Worm (Caenorhabditis elegans): ENCODE data around the gene C15C8.7.

Gene C15C8.7

DNA sequence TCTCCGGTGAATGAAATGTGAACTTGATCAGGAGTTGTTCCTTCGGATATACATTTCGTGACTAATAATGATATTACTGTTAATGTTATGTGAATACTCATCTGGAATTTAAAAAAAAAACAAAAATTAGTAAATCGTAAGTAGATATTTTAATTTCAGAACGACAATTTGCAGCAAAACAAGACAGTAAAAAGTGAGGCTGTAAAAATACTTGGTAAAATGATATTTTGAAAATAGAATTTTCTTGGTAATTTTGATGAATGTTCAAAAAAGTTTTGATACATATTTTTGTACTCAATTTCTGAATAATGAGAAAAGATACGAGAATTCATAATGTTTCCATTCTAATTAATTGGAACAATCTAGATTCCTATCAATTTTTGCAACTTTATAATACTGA lies 14.8 kb upstream of the C15C8.7 start, which contains the start of gene papl-1:
papl-1 (minus strand) TSS at position 101 of the 400 bp plus-strand sequence.
- TF ChIP-seq egl-27 (tag; optimal IDR thresholded peaks at IDR 0.05) = no peak
- no peak for TF ChIP-seq ztf-4 (tag; optimal IDR thresholded peaks at IDR 0.05)
- no peak for TF ChIP-seq nhr-21 (tag; optimal IDR thresholded peaks at IDR 0.05)
- no peak for TF ChIP-seq nhr-237 (tag; optimal IDR thresholded peaks at IDR 0.05)
- TF ChIP-seq alr-1 (tag; optimal IDR thresholded peaks at IDR 0.05) = no peak
- no peak for TF ChIP-seq ama-1 (optimal IDR thresholded peaks at IDR 0.05)
- no peak for TF ChIP-seq nhr-6 (tag; optimal IDR thresholded peaks at IDR 0.05)
- no peak for TF ChIP-seq ceh-82 (tag; optimal IDR thresholded peaks at IDR 0.05)

DNA sequence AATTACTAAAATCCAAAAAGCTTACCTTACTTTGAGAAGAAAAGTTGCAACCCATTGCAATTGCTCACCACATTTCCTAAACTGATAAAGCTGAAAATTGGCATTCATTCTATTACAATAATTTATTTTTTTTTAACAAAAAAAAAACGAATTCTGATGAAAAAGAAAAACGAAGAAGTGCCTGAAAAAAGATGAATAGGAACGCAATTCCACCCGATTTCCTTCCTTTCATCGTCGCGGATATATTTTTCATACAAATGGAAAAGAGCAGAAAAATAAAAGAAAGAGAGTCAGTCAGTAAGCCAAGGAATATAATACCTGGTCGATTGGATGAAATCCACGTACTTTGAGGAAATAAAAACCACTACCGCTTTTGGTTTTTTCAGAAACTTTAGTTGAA lies 10.0 kb upstream of the C15C8.7 start, which contains the start of gene gpa-13:
gpa-13 (minus strand) TSS at position 101 of the 400 bp plus-strand sequence.
- no peak for TF ChIP-seq sma-3 (GFP tag; optimal IDR thresholded peaks at IDR 0.05)
- TF ChIP-seq R02D3.7 (tag; optimal IDR thresholded peaks at IDR 0.05) = no peak
- TF ChIP-seq ceh-16 (tag; optimal IDR thresholded peaks at IDR 0.05) = no peak
- no peak for TF ChIP-seq blmp-1 (tag; optimal IDR thresholded peaks at IDR 0.05; ENCODE audit: insufficient read depth)
- no peak for TF ChIP-seq peb-1 (tag; optimal IDR thresholded peaks at IDR 0.05)
- TF ChIP-seq egl-27 (tag; optimal IDR thresholded peaks at IDR 0.05) = no peak
- no peak for TF ChIP-seq sma-9 (GFP tag; optimal IDR thresholded peaks at IDR 0.05)
- TF ChIP-seq sma-9 (tag; optimal IDR thresholded peaks at IDR 0.05) = no peak
- TF ChIP-seq alr-1 (tag; optimal IDR thresholded peaks at IDR 0.05) = no peak
- no peak for TF ChIP-seq nhr-11 (tag; optimal IDR thresholded peaks at IDR 0.05)
- no peak for TF ChIP-seq fos-1 (tag; optimal IDR thresholded peaks at IDR 0.05)
- no peak for TF ChIP-seq mbf-1 (tag; optimal IDR thresholded peaks at IDR 0.05)
- TF ChIP-seq snpc-4 (tag; optimal IDR thresholded peaks at IDR 0.05) = no peak
- no peak for TF ChIP-seq aly-2 (tag; optimal IDR thresholded peaks at IDR 0.05)
- TF ChIP-seq unc-39 (tag; optimal IDR thresholded peaks at IDR 0.05) = no peak
- TF ChIP-seq nhr-77 (tag; optimal IDR thresholded peaks at IDR 0.05) = no peak
- TF ChIP-seq mab-5 (tag; optimal IDR thresholded peaks at IDR 0.05) = no peak

DNA sequence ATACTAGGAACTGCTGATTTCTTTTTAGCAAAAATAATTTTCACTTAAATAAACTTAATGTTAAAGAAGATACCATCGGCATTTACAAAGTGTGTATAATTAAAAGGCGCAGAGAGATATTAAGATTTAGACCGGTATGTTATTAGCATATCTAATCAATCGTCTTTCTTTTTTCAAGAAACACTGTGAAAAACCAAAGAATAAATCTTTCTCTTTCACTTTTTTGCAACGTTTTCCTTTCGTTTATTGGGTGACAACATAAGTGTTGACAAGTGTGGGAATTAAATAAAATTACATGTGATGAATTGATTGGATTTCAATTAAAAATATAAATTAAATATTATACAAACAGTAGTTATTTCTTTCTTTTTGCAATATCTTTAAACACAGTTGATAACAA lies 7.6 kb upstream of the C15C8.7 start, which contains the start of gene C15C8.8:
C15C8.8 (minus strand) TSS at position 101 of the 400 bp plus-strand sequence.
- TF ChIP-seq ZK546.5 (tag; optimal IDR thresholded peaks at IDR 0.05) (no peak), sma-9 (GFP tag; optimal IDR thresholded peaks at IDR 0.05) (no peak), sma-9 (tag; optimal IDR thresholded peaks at IDR 0.05) (no peak), sma-3 (GFP tag; optimal IDR thresholded peaks at IDR 0.05) (no peak), gmeb-1 (tag; optimal IDR thresholded peaks at IDR 0.05) (no peak), blmp-1 (tag; optimal IDR thresholded peaks at IDR 0.05; ENCODE audit: insufficient read depth) (no peak), nhr-10 (tag; optimal IDR thresholded peaks at IDR 0.05) (no peak), crh-2 (tag; optimal IDR thresholded peaks at IDR 0.05) (no peak)

- TF ChIP-seq ceh-82 (tag; optimal IDR thresholded peaks at IDR 0.05) = no peak
- TF ChIP-seq dmd-4 (tag; optimal IDR thresholded peaks at IDR 0.05) = no peak
- TF ChIP-seq lin-13 (GFP tag; optimal IDR thresholded peaks at IDR 0.05) = no peak
- no peak for TF ChIP-seq elt-1 (tag; optimal IDR thresholded peaks at IDR 0.05)
- TF ChIP-seq lin-39 (tag; optimal IDR thresholded peaks at IDR 0.05) = no peak
- TF ChIP-seq mbf-1 (tag; optimal IDR thresholded peaks at IDR 0.05) = no peak
- no peak for TF ChIP-seq lin-11 (tag; optimal IDR thresholded peaks at IDR 0.05)
- no peak for TF ChIP-seq egl-27 (tag; optimal IDR thresholded peaks at IDR 0.05)
- no peak for TF ChIP-seq nhr-21 (tag; optimal IDR thresholded peaks at IDR 0.05)
- TF ChIP-seq blmp-1 (tag; optimal IDR thresholded peaks at IDR 0.05; ENCODE audit: insufficient read depth) = no peak
- no peak for TF ChIP-seq unc-62 (GFP tag; optimal IDR thresholded peaks at IDR 0.05)
- TF ChIP-seq ama-1 (optimal IDR thresholded peaks at IDR 0.05) = no peak
- TF ChIP-seq sma-9 (GFP tag; optimal IDR thresholded peaks at IDR 0.05) = no peak
- TF ChIP-seq sma-9 (tag; optimal IDR thresholded peaks at IDR 0.05) = no peak
- TF ChIP-seq elt-3 (tag; optimal IDR thresholded peaks at IDR 0.05) = no peak
- no peak for TF ChIP-seq fos-1 (tag; optimal IDR thresholded peaks at IDR 0.05)
These were observed 6.7 kb upstream of the C15C8.7 start, which contains the start of gene C15C8.6 for ce11 chrV:12751495-12752050. Gene C15C8.6 (minus strand): TSS chrV:12751545.

ce11 chrV:12749558-12749957 lies 4.7 kb upstream of the C15C8.7 start:
- TF ChIP-seq ztf-11 (tag; optimal IDR thresholded peaks at IDR 0.05) = no peak
- TF ChIP-seq mdl-1 (tag; optimal IDR thresholded peaks at IDR 0.05) = no peak
- TF ChIP-seq fos-1 (tag; optimal IDR thresholded peaks at IDR 0.05) = no peak
- TF ChIP-seq lin-13 (GFP tag; optimal IDR thresholded peaks at IDR 0.05) = no peak
- TF ChIP-seq peb-1 (tag; optimal IDR thresholded peaks at IDR 0.05) = no peak
- TF ChIP-seq elt-3 (tag; optimal IDR thresholded peaks at IDR 0.05) = no peak
- no peak for TF ChIP-seq ceh-16 (tag; optimal IDR thresholded peaks at IDR 0.05)
- TF ChIP-seq nhr-129 (tag; optimal IDR thresholded peaks at IDR 0.05) = no peak
- TF ChIP-seq sma-3 (GFP tag; optimal IDR thresholded peaks at IDR 0.05) = no peak
- no peak for TF ChIP-seq dmd-4 (tag; optimal IDR thresholded peaks at IDR 0.05)
- no peak for TF ChIP-seq nhr-77 (tag; optimal IDR thresholded peaks at IDR 0.05)
- no peak for TF ChIP-seq Y55F3AM.14 (GFP tag; optimal IDR thresholded peaks at IDR 0.05)
- no peak for TF ChIP-seq blmp-1 (tag; optimal IDR thresholded peaks at IDR 0.05; ENCODE audit: insufficient read depth)

Data from whole organism, L2 larva.